Worm (Caenorhabditis elegans): ENCODE measurements around the gene str-108.

Gene str-108

DNA sequence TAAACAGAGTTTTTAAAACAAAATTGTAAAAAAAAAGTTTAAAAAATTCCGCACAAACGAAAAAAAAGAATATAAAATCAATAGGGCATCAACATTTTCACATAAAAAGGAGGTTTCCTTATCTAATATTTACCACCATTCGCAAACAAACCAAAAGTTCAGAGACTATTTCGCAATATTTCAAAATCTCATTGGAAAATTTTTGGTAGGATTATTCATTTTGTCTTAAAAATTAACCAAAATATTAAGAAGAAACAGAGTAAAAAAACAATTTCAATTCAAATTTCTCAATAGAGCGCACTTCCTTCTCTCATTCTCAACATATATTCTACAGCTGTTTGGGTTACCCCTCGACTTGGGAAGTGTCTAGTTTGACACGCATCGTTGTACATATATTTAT lies 5.9 kb upstream of the str-108 start:
- TF ChIP-seq F22D6.2 (tag; optimal IDR thresholded peaks at IDR 0.05), result no peak
- peak; percentile 85 for TF ChIP-seq cebp-1 (GFP tag; IDR thresholded peaks at IDR 0.05)
- TF ChIP-seq cebp-1 (tag; optimal IDR thresholded peaks at IDR 0.05), result peak; percentile 96
- no peak for TF ChIP-seq ZK185.1 (tag; optimal IDR thresholded peaks at IDR 0.05; ENCODE audit: poor library complexity, severe bottlenecking)

DNA sequence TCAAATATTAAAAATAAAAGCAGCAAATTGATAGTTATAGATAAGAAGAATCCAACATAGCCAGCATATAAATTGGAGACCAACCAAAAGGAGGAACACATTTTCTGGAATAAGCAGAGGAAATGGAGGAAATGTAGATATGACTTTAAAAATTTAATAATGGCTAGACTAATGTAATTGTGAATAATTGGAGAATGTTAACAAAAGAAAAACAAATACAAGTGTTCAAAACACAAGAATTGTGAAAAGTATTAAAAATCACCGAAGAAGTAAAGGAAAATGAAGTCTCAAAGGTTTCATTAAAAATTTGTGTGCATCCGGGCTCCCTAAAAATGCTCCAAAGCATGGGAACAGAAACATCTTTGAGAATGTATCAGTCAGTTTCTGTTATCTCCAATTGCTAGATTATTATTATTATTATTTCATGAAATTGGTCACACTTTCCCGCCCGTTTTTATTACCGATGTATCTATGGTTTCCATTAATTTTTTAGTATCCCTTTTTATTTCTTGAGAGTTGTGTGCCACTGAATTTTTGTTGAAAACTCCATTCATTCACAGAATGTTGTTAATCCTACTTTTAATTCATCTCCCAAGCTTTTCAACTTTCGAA lies 3.8 kb upstream of the str-108 start, which contains the start of the genes str-109 and F10A3.11:
Gene str-109, minus strand, starts transcription at position 101 of the 612 bp plus-strand sequence.
Gene F10A3.11, plus strand, starts transcription at position 562 of the 612 bp plus-strand sequence.
- TF ChIP-seq rpc-1 (optimal IDR thresholded peaks at IDR 0.05), result no peak
- TF ChIP-seq rpc-1 (tag; optimal IDR thresholded peaks at IDR 0.05), result no peak
- no peak for TF ChIP-seq ZK185.1 (tag; optimal IDR thresholded peaks at IDR 0.05; ENCODE audit: poor library complexity, severe bottlenecking)
- TF ChIP-seq zfh-2 (GFP tag; conservative IDR thresholded peaks at IDR 0.05), result no peak
- TF ChIP-seq hmg-20 (GFP tag; IDR thresholded peaks at IDR 0.05), result no peak
- no peak for TF ChIP-seq snpc-1.3 (tag; optimal IDR thresholded peaks at IDR 0.05; ENCODE audit: insufficient read depth)
- no peak for TF ChIP-seq ets-4 (GFP tag; optimal IDR thresholded peaks at IDR 0.05)
- no peak for TF ChIP-seq zim-3 (tag; optimal IDR thresholded peaks at IDR 0.05)
- no peak for TF ChIP-seq aptf-2 (GFP tag; conservative IDR thresholded peaks at IDR 0.05)
- no peak for TF ChIP-seq let-607 (tag; optimal IDR thresholded peaks at IDR 0.05)
- no peak for TF ChIP-seq ceh-91 (GFP tag; IDR thresholded peaks at IDR 0.05)
- TF ChIP-seq lir-1 (GFP tag; conservative IDR thresholded peaks at IDR 0.05), result no peak
- TF ChIP-seq rcor-1 (GFP tag; IDR thresholded peaks at IDR 0.05), result no peak
- TF ChIP-seq B0336.3 (GFP tag; IDR thresholded peaks at IDR 0.05), result no peak
- TF ChIP-seq hmg-1.2 (GFP tag; IDR thresholded peaks at IDR 0.05), result no peak
- TF ChIP-seq madf-8 (GFP tag; conservative IDR thresholded peaks at IDR 0.05), result no peak
- no peak for TF ChIP-seq snpc-1.1 (tag; optimal IDR thresholded peaks at IDR 0.05; ENCODE audit: insufficient read depth)
- no peak for TF ChIP-seq ceh-40 (GFP tag; IDR thresholded peaks at IDR 0.05)
- no peak for TF ChIP-seq ceh-58 (GFP tag; IDR thresholded peaks at IDR 0.05)
- no peak for TF ChIP-seq lin-40 (tag; optimal IDR thresholded peaks at IDR 0.05)
- TF ChIP-seq sea-2 (GFP tag; IDR thresholded peaks at IDR 0.05), result no peak

DNA sequence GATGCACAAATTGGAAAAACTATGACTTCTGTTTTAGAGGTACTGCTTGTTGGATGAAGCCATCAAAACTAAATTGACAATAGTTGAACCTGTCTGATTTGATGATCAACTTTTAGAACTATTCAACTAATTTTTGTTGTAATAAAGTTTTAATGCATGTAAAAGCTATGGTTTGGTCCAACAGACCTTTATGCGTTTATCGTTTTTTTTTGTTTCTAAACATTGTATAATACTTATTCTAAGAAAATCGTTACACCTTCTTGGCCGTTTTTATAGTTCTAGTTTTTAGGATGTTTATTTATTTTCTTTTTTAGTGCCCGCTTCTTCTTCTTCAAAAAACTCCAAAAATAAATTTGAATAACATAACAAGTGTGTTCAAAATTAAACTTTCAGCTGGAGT lies 2.3 kb upstream of the str-108 start, which contains the start of gene F10A3.12:
Gene F10A3.12, plus strand, starts transcription at position 301 of the 400 bp plus-strand sequence.
- TF ChIP-seq hmg-1.2 (GFP tag; IDR thresholded peaks at IDR 0.05) (no peak), pha-4 (tag; optimal IDR thresholded peaks at IDR 0.05) (no peak), attf-6 (GFP tag; IDR thresholded peaks at IDR 0.05) (no peak), madf-3 (GFP tag; IDR thresholded peaks at IDR 0.05) (no peak), ztf-26 (tag; optimal IDR thresholded peaks at IDR 0.05) (no peak), nfyb-1 (GFP tag; IDR thresholded peaks at IDR 0.05) (no peak), hlh-26 (GFP tag; conservative IDR thresholded peaks at IDR 0.05) (no peak)

DNA sequence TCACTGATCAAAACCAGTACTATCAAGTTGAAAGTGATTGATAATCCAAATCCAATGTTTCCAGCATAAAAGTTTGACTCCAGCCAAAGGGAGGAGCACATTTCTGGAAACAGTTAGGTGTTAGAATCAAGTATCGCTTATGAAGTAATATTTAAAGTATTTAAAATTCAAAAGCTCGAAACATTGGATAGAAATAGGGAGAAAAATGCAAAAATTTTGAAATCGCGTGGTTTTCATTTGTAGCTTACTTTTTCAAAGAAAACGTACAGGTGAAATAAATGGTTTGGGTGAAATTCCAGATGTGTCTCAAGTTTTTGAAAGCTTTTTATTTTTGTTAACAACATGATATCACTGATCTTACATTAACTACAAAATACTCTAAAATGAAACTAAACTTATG lies 3.0 kb downstream of the str-108 start, which contains the start of gene str-111:
Gene str-111, minus strand, starts transcription at position 101 of the 400 bp plus-strand sequence.
- TF ChIP-seq pha-4 (tag; optimal IDR thresholded peaks at IDR 0.05), result no peak
- TF ChIP-seq mcd-1 (GFP tag; IDR thresholded peaks at IDR 0.05), result no peak

DNA sequence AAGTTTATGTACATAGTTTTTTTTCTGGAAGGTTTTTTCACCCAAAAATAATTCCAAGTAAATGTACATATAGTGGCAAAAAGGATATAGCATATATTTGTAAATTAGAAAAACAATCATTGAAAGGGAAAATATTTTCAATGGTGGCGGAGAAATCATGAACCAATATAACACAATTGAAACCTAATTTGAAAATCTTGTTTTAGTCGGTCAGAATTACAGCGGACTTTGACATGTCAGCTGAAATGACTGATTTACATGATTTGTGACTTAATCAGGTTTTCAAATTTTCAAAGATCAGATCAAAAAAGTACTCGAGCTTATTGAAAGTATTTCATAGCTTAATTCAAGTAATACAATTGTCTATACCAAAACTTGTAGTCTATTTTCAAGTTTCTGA lies 5.7 kb downstream of the str-108 start, which contains the start of gene K05D4.9:
Gene K05D4.9, minus strand, starts transcription at position 101 of the 400 bp plus-strand sequence.
- TF ChIP-seq ceh-91 (GFP tag; IDR thresholded peaks at IDR 0.05) (no peak), ama-1 (optimal IDR thresholded peaks at IDR 0.05) (no peak), ama-1 (GFP tag; optimal IDR thresholded peaks at IDR 0.05) (no peak), rec-8 (tag; optimal IDR thresholded peaks at IDR 0.05) (no peak), aptf-3 (GFP tag; IDR thresholded peaks at IDR 0.05) (no peak), him-1 (tag; optimal IDR thresholded peaks at IDR 0.05) (no peak), F57A8.1 (GFP tag; optimal IDR thresholded peaks at IDR 0.05) (no peak), ztf-3 (GFP tag; optimal IDR thresholded peaks at IDR 0.05) (no peak), T26A5.8 (tag; optimal IDR thresholded peaks at IDR 0.05) (no peak), C17E4.6 (GFP tag; IDR thresholded peaks at IDR 0.05) (no peak), repo-1 (tag; optimal IDR thresholded peaks at IDR 0.05) (no peak), ceh-40 (GFP tag; IDR thresholded peaks at IDR 0.05) (no peak), ccch-3 (GFP tag; optimal IDR thresholded peaks at IDR 0.05) (no peak), sdz-38 (tag; optimal IDR thresholded peaks at IDR 0.05) (no peak), ets-4 (GFP tag; optimal IDR thresholded peaks at IDR 0.05) (no peak)
